Worm (Caenorhabditis elegans) whole organism, late embryonic: Measurements from ENCODE around the gene Y49F6C.2.

Experiments used
- ceh-24 ChIP-seq: sonication (generic microtip); optimal IDR thresholded peaks from 2 replicates; lab custom pipeline; 2016; ENCODE audit warnings: mild to moderate bottlenecking, missing genetic modification characterization, missing compliant biosample characterization
- nhr-11 ChIP-seq: fragments of 150-350 bp; optimal IDR thresholded peaks from 2 replicates; lab custom pipeline; 2014; ENCODE audit warnings: missing biosample characterization, missing genetic modification characterization
- zip-5 ChIP-seq: sonication (generic microtip); optimal IDR thresholded peaks from 2 replicates; lab custom pipeline; 2016; ENCODE audit warnings: missing genetic modification characterization, missing compliant biosample characterization

- TF ChIP-seq zip-5 (tag; lab: Kevin White, UChicago): no peak
- TF ChIP-seq nhr-11: no peak
- TF ChIP-seq ceh-24 (tag; lab: Kevin White, UChicago): no peak
Measured at ce11 chrII:3375302-3375701, 3.1 kb upstream of the Y49F6C.2 start.
